Worm (Caenorhabditis elegans) whole organism, L1 larva: Measurements from ENCODE around the gene nhx-2.

Experiments used
- C04F5.9 ChIP-seq: sonication (generic microtip); optimal IDR thresholded peaks from 2 replicates; lab custom pipeline; 2016; ENCODE audit warnings: missing genetic modification characterization, missing compliant biosample characterization
- F16B12.6 ChIP-seq: fragments of 150-350 bp; optimal IDR thresholded peaks from 2 replicates; lab custom pipeline; 2014; ENCODE audit warnings: missing biosample characterization, missing genetic modification characterization
- aly-2 ChIP-seq: fragments of 150-350 bp; optimal IDR thresholded peaks from 2 replicates; lab custom pipeline; 2014; ENCODE audit warnings: missing biosample characterization, missing genetic modification characterization
- ceh-63 ChIP-seq: fragments of 200-800 bp; sonication (Bioruptor generic); optimal IDR thresholded peaks from 2 replicates; lab custom pipeline; 2018; ENCODE audit warnings: mild to moderate bottlenecking, missing genetic modification characterization, missing compliant biosample characterization
- ceh-8 ChIP-seq: fragments of 200-800 bp; sonication (Bioruptor generic); optimal IDR thresholded peaks from 2 replicates; lab custom pipeline; 2018; ENCODE audit warnings: mild to moderate bottlenecking, missing genetic modification characterization, moderate library complexity, missing compliant biosample characterization
- ceh-82 ChIP-seq, 3 experiments: fragments of 150-350 bp in 1 of 3; sonication (generic microtip) in 2 of 3; optimal IDR thresholded peaks; 2 replicates each; lab custom pipeline; 2014 to 2017; ENCODE audit warnings: missing biosample characterization in 3 of 3, missing genetic modification characterization in 3 of 3
- ceh-90 ChIP-seq: sonication (generic microtip); optimal IDR thresholded peaks from 2 replicates; lab custom pipeline; 2016; ENCODE audit warnings: missing genetic modification characterization, missing compliant biosample characterization
- ces-1 ChIP-seq: fragments of 150-350 bp; optimal IDR thresholded peaks from 2 replicates; lab custom pipeline; 2014; ENCODE audit warnings: missing biosample characterization, missing genetic modification reagents, missing genetic modification characterization
- dpl-1 ChIP-seq, 3 experiments: fragments of 150-350 bp in 2 of 3; sonication (generic microtip) in 1 of 3; optimal IDR thresholded peaks; 2 replicates each; lab custom pipeline; 2014 to 2017; ENCODE audit warnings: missing biosample characterization in 3 of 3, missing genetic modification characterization in 3 of 3, missing genetic modification reagents in 3 of 3
- dsc-1 ChIP-seq: sonication (generic microtip); optimal IDR thresholded peaks from 2 replicates; lab custom pipeline; 2016; ENCODE audit warnings: mild to moderate bottlenecking, missing genetic modification characterization, missing compliant biosample characterization
- efl-1 ChIP-seq, 4 experiments: fragments of 150-350 bp; optimal IDR thresholded peaks in 3 of 4; peaks in 1 of 4; 1 replicate in 1 of 4; 2 replicates in 3 of 4; lab custom pipeline; 2014; ENCODE audit warnings: missing biosample characterization in 2 of 4, missing genetic modification characterization in 2 of 4, missing genetic modification reagents in 2 of 4
- efl-3 ChIP-seq: fragments of 200-800 bp; sonication (Bioruptor generic); optimal IDR thresholded peaks from 2 replicates; lab custom pipeline; 2018; ENCODE audit warnings: mild to moderate bottlenecking, missing genetic modification characterization, missing compliant biosample characterization
- elt-2 ChIP-seq: sonication (generic microtip); optimal IDR thresholded peaks from 2 replicates; lab custom pipeline; 2016; ENCODE audit warnings: missing genetic modification characterization, mild to moderate bottlenecking, inconsistent platforms, missing compliant biosample characterization, missing genetic modification reagents
- fkh-10 ChIP-seq: sonication (generic microtip); optimal IDR thresholded peaks from 2 replicates; lab custom pipeline; 2017; ENCODE audit warnings: missing biosample characterization, missing genetic modification reagents, missing genetic modification characterization
- hlh-4 ChIP-seq: sonication (generic microtip); optimal IDR thresholded peaks from 2 replicates; lab custom pipeline; 2016; ENCODE audit warnings: mild to moderate bottlenecking, missing genetic modification characterization, missing compliant biosample characterization
- irx-1 ChIP-seq: sonication (generic microtip); optimal IDR thresholded peaks from 2 replicates; lab custom pipeline; 2016; ENCODE audit warnings: missing genetic modification characterization, missing compliant biosample characterization
- isw-1 ChIP-seq: fragments of 200-800 bp; sonication (Bioruptor generic); IDR thresholded peaks from 2 replicates; pipeline ENCODE4 v1.3.6; 2022; ENCODE audit warnings: missing genetic modification characterization, missing compliant biosample characterization
- lin-14 ChIP-seq: fragments of 200-800 bp; sonication (Bioruptor generic); optimal IDR thresholded peaks from 2 replicates; lab custom pipeline; 2018; ENCODE audit warnings: mild to moderate bottlenecking, missing genetic modification characterization, moderate library complexity, missing compliant biosample characterization
- lin-39 ChIP-seq: fragments of 150-350 bp; optimal IDR thresholded peaks from 2 replicates; lab custom pipeline; 2014; ENCODE audit warnings: missing biosample characterization, missing genetic modification reagents, missing genetic modification characterization
- lir-3 ChIP-seq: sonication (generic microtip); optimal IDR thresholded peaks from 2 replicates; lab custom pipeline; 2016; ENCODE audit warnings: mild to moderate bottlenecking, missing genetic modification characterization, moderate library complexity, missing compliant biosample characterization; ENCODE audit not compliant: poor library complexity
- lsy-2 ChIP-seq, 2 experiments: fragments of 150-350 bp; optimal IDR thresholded peaks; 2 replicates each; lab custom pipeline; 2014; ENCODE audit warnings: missing biosample characterization in 2 of 2, missing genetic modification characterization in 2 of 2
- mdl-1 ChIP-seq, 2 experiments: fragments of 150-350 bp; optimal IDR thresholded peaks; 2 replicates each; lab custom pipeline; 2014 to 2017; ENCODE audit warnings: missing biosample characterization in 2 of 2, missing genetic modification characterization in 2 of 2, inconsistent platforms in 1 of 2
- mef-2 ChIP-seq: fragments of 150-350 bp; optimal IDR thresholded peaks from 2 replicates; lab custom pipeline; 2014; ENCODE audit warnings: missing biosample characterization, missing genetic modification characterization
- nhr-11 ChIP-seq: fragments of 150-350 bp; optimal IDR thresholded peaks from 2 replicates; lab custom pipeline; 2014; ENCODE audit warnings: missing biosample characterization, missing genetic modification characterization
- nhr-12 ChIP-seq: sonication (generic microtip); optimal IDR thresholded peaks from 2 replicates; lab custom pipeline; 2017; ENCODE audit warnings: missing biosample characterization, missing genetic modification characterization
- nhr-19 ChIP-seq: fragments of 200-800 bp; sonication (Bioruptor generic); conservative IDR thresholded peaks from 2 replicates; pipeline ENCODE4 v1.3.6; 2022; ENCODE audit warnings: missing genetic modification characterization, missing compliant biosample characterization
- nhr-20 ChIP-seq: sonication (generic microtip); optimal IDR thresholded peaks from 2 replicates; lab custom pipeline; 2016; ENCODE audit warnings: mild to moderate bottlenecking, missing genetic modification characterization, missing compliant biosample characterization
- nhr-28 ChIP-seq: fragments of 150-350 bp; optimal IDR thresholded peaks from 2 replicates; lab custom pipeline; 2014; ENCODE audit warnings: missing biosample characterization, missing genetic modification characterization
- nhr-76 ChIP-seq: sonication (generic microtip); optimal IDR thresholded peaks from 2 replicates; lab custom pipeline; 2017; ENCODE audit warnings: missing biosample characterization, missing genetic modification characterization
- nhr-85 ChIP-seq: sonication (generic microtip); peaks from one replicate; lab custom pipeline; 2016; ENCODE audit warnings: missing genetic modification characterization, inconsistent platforms, missing compliant biosample characterization
- pag-3 ChIP-seq: sonication (generic microtip); optimal IDR thresholded peaks from 2 replicates; lab custom pipeline; 2017; ENCODE audit warnings: missing genetic modification characterization, mild to moderate bottlenecking, missing compliant biosample characterization, antibody characterized with exemption, borderline replicate concordance; ENCODE audit not compliant: insufficient read depth
- pqm-1 ChIP-seq: sonication (generic microtip); optimal IDR thresholded peaks from 3 replicates; lab custom pipeline; 2017; ENCODE audit warnings: missing biosample characterization, missing genetic modification characterization
- rnt-1 ChIP-seq: sonication (generic microtip); optimal IDR thresholded peaks from 2 replicates; lab custom pipeline; 2016; ENCODE audit warnings: mild to moderate bottlenecking, missing genetic modification characterization, moderate library complexity, missing compliant biosample characterization
- skn-1 ChIP-seq: fragments of 150-350 bp; optimal IDR thresholded peaks from 2 replicates; lab custom pipeline; 2014; ENCODE audit warnings: missing biosample characterization, missing genetic modification characterization
- snpc-4 ChIP-seq: fragments of 150-350 bp; optimal IDR thresholded peaks from 2 replicates; lab custom pipeline; 2014; ENCODE audit warnings: missing biosample characterization, missing genetic modification characterization
- sox-4 ChIP-seq: sonication (generic microtip); optimal IDR thresholded peaks from 2 replicates; lab custom pipeline; 2016; ENCODE audit warnings: missing genetic modification characterization, missing compliant biosample characterization
- sup-37 ChIP-seq: fragments of 200-800 bp; sonication (Bioruptor generic); optimal IDR thresholded peaks from 2 replicates; lab custom pipeline; 2018; ENCODE audit warnings: mild to moderate bottlenecking, missing genetic modification characterization, missing compliant biosample characterization
- swsn-7 ChIP-seq: sonication (generic microtip); optimal IDR thresholded peaks from 2 replicates; lab custom pipeline; 2016; ENCODE audit warnings: missing genetic modification characterization, missing compliant biosample characterization
- tbx-2 ChIP-seq: sonication (generic microtip); optimal IDR thresholded peaks from 2 replicates; lab custom pipeline; 2016; ENCODE audit warnings: missing genetic modification characterization, missing compliant biosample characterization
- unc-130 ChIP-seq: fragments of 150-350 bp; optimal IDR thresholded peaks from 2 replicates; lab custom pipeline; 2017; ENCODE audit warnings: missing biosample characterization, missing genetic modification characterization, inconsistent platforms
- unc-62 ChIP-seq: fragments of 150-350 bp; optimal IDR thresholded peaks from 2 replicates; lab custom pipeline; 2014; ENCODE audit warnings: missing biosample characterization, missing genetic modification reagents, missing genetic modification characterization
- vab-15 ChIP-seq: sonication (generic microtip); optimal IDR thresholded peaks from 2 replicates; lab custom pipeline; 2017; ENCODE audit warnings: missing genotype, mild to moderate bottlenecking, missing genetic modification characterization, missing compliant biosample characterization
- xbp-1 ChIP-seq: sonication (generic microtip); optimal IDR thresholded peaks from 2 replicates; lab custom pipeline; 2016; ENCODE audit warnings: missing genetic modification characterization, missing compliant biosample characterization
- zag-1 ChIP-seq: fragments of 150-350 bp; optimal IDR thresholded peaks from 2 replicates; lab custom pipeline; 2014; ENCODE audit warnings: missing biosample characterization, missing genetic modification characterization
- ztf-11 ChIP-seq, 2 experiments: sonication (generic microtip); optimal IDR thresholded peaks; 2 replicates each; lab custom pipeline; 2016 to 2017; ENCODE audit warnings: missing genetic modification characterization in 2 of 2, missing biosample characterization in 1 of 2, missing compliant biosample characterization in 1 of 2

nhx-2 gene

DNA sequence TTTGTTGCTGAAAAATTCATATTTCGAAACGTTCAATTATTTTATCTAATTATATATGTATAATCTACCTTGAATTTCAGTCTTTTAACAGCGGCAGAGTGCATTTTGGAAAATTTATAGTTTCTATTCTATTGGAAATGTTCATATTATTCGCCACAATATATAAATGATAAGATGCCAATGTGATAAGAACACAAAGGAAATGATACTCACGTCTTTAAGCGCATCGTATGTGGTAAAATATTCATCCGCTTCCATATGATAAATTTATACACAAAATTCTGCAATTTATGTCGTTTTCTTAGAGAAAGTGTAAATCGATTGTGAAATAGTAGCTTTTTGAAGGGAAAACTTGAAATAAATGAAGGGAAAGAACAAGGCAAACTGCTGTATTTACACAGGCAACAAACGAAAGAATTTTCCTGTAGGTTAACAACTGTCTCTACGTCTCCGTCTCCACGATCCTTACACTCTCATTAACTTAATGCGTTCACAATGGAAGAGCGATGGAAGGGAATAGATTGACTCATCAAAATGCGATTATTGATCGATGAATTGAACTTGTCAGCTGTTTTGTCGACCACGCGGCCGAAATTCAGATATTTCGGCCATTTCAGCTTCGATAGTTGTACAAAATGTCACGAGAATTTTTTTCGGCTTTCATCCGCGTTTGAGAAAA is 31.6 kb downstream of the nhx-2 start, which contains the start of gene alfa-1 (continued):
- TF ChIP-seq hlh-4 (tag; lab: Kevin White, UChicago) (no peak), nhr-11 (tag; lab: Kevin White, UChicago) (no peak), pqm-1 (tag; lab: Kevin White, UChicago) (no peak), lin-39 (no peak), unc-62 (GFP tag; lab: Kevin White, UChicago) (no peak), isw-1 (no peak), elt-2 (tag; lab: Kevin White, UChicago) (peak; percentile 46), nhr-20 (tag; lab: Kevin White, UChicago) (peak; percentile 6), sup-37 (GFP tag; lab: Kevin White, UChicago) (no peak), unc-130 (no peak), skn-1 (tag; lab: Kevin White, UChicago) (no peak), aly-2 (tag; lab: Kevin White, UChicago) (no peak), nhr-12 (tag; lab: Kevin White, UChicago) (no peak), tbx-2 (tag; lab: Kevin White, UChicago) (no peak), xbp-1 (tag; lab: Kevin White, UChicago) (no peak), zag-1 (tag; lab: Kevin White, UChicago) (no peak), dsc-1 (tag; lab: Kevin White, UChicago) (no peak), F16B12.6 (tag; lab: Kevin White, UChicago) (peak; percentile 7), ceh-63 (GFP tag; lab: Kevin White, UChicago) (no peak), lin-14 (GFP tag; lab: Kevin White, UChicago) (peak; percentile 74), lir-3 (tag; lab: Kevin White, UChicago) (peak; percentile 8), rnt-1 (tag; lab: Kevin White, UChicago) (peak; percentile 46), sox-4 (no peak), pag-3 (no peak), dpl-1 (GFP tag; optimal IDR thresholded peaks at IDR 0.05; lab: Kevin White, UChicago) (peak; percentile 8 to 31 (median 17)), nhr-85 (tag; lab: Kevin White, UChicago) (peak; percentile 53), ztf-11 (tag; optimal IDR thresholded peaks at IDR 0.05; lab: Kevin White, UChicago) (no peak), ceh-82 (tag; optimal IDR thresholded peaks at IDR 0.05; lab: Kevin White, UChicago) (no peak), efl-3 (GFP tag; lab: Kevin White, UChicago) (no peak), fkh-10 (no peak), mdl-1 (tag; optimal IDR thresholded peaks at IDR 0.05; lab: Kevin White, UChicago) (peak in 1 of 2 experiments; percentile 16)

DNA sequence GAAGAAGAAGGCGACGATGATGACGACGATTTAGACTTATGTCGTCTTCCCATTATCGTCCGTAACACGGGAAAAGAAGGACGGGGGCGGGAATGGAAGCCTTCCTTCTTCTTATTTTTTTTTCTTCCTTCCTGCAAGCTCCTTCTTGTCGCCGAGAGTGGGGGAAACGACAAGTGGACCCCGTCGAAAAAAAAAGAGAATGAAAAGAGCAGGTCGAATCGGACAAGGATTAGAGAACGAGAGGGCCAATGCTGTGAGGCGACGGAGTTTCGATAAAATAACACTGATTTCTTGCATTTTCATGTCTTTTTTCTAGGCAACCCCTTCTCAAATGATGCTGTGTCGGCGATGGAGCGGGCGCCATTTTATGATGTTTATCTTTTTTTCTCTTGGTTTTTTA is 42.6 kb downstream of the nhx-2 start, which contains the start of gene pde-4:
pde-4 (minus strand) TSS at position 76 of the 400 bp plus-strand sequence.
- TF ChIP-seq lin-14 (GFP tag; lab: Kevin White, UChicago) (peak; percentile 59), ceh-82 (tag; optimal IDR thresholded peaks at IDR 0.05; lab: Kevin White, UChicago) (no peak)
- TF ChIP-seq, all 84 proteins: peak for 1

DNA sequence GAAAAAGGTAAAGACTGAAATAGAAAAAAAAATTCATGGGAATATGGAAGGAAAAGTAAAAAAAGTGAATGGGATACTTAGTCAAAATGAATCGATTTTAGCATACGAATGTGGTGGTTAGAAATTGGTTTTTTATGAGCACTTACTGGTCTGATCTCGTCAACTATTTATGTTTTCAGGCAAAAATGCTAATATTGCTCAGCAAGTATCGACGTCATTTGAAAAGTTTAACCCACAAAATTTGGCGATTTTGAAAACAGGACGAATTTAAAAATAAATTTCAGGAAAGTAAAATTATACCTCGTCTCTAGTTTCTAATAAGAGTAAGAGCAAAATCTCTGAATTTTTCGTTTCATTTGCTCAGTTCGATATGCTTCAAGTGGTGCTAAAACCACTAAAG is 50.5 kb downstream of the nhx-2 start:
- TF ChIP-seq pag-3 = no peak
- no peak for TF ChIP-seq efl-1 (optimal IDR thresholded peaks at IDR 0.05; lab: Kevin White, UChicago)
- TF ChIP-seq efl-1 (GFP tag; optimal IDR thresholded peaks at IDR 0.05 in 1 of 2; lab: Kevin White, UChicago) = peak in 1 of 2 experiments; percentile 64
- TF ChIP-seq vab-15 (tag; lab: Kevin White, UChicago) = no peak
- no peak for TF ChIP-seq nhr-76 (tag; lab: Kevin White, UChicago)
- TF ChIP-seq, all 84 proteins: peak for 1

DNA sequence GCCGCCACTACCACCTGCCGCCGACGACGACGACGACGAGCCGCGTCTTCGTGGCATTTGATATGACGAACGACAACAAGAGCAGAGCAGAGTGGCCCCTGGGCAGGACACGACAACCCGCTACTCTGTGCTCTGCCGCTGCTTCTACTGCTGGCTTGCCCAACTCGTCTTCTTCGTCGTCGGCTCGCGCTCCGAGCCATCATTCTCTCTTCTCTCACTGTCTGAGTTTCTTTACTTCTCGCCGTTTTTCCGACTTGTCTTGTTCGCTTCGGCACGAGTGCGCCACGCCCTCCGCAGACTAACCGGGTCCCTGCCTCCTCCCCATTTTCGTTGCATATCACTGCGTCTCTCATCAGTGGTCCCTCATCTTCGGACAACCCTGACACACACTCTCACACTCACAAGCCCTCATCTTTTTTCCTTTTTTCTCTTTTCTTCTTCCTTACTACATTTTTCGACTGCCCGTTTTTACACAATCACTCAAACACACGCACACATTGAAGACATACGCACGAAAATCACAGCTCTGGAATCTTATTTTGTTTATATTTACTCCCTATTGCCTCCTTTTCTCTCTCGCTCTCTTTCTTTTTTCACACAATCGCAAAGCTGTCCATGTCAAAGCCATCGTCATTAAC is 51.6 kb downstream of the nhx-2 start:
- TF ChIP-seq sox-4 = no peak
- TF ChIP-seq irx-1 = peak; percentile 29
- TF ChIP-seq swsn-7 (tag; lab: Kevin White, UChicago) = peak; percentile 77
- TF ChIP-seq lsy-2 (tag; optimal IDR thresholded peaks at IDR 0.05; lab: Kevin White, UChicago) = peak; percentile 44 to 74
- peak; percentile 8 for TF ChIP-seq mef-2 (tag; lab: Kevin White, UChicago)
- peak; percentile 38 to 42 for TF ChIP-seq efl-1 (optimal IDR thresholded peaks at IDR 0.05; lab: Kevin White, UChicago)
- TF ChIP-seq efl-1 (GFP tag; optimal IDR thresholded peaks at IDR 0.05 in 1 of 2; lab: Kevin White, UChicago) = peak in 1 of 2 experiments; percentile 39
- no peak for TF ChIP-seq snpc-4 (tag; lab: Kevin White, UChicago)
- TF ChIP-seq ceh-90 = no peak
- no peak for TF ChIP-seq vab-15 (tag; lab: Kevin White, UChicago)
- TF ChIP-seq nhr-19 (GFP tag; lab: Robert Waterston, UW) = peak; percentile 70
- TF ChIP-seq ces-1 (GFP tag; lab: Kevin White, UChicago) = no peak
- TF ChIP-seq nhr-28 (tag; lab: Kevin White, UChicago) = no peak
- peak; percentile 35 for TF ChIP-seq lin-39
- no peak for TF ChIP-seq C04F5.9 (tag; lab: Kevin White, UChicago)
- TF ChIP-seq ceh-8 (GFP tag; lab: Kevin White, UChicago) = peak; percentile 16
